Fruit fly (Drosophila melanogaster): ENCODE data around the gene CG42394.

Gene CG42394

dm6 chr3R:10884678-10885421 lies 35.2 kb downstream of the CG42394 start, which contains the start of gene CG14696 (continued):
- TF ChIP-seq wdn (GFP tag; IDR thresholded peaks at IDR 0.05) (no peak), hkb (optimal IDR thresholded peaks at IDR 0.05) (no peak), hkb (GFP tag; IDR thresholded peaks at IDR 0.05) (no peak), so (GFP tag; IDR thresholded peaks at IDR 0.05) (peak; percentile 15; the same call in 1 of the 3 replicates), gt (GFP tag; IDR thresholded peaks at IDR 0.05) (no peak), luna (GFP tag; optimal IDR thresholded peaks at IDR 0.05) (no peak), CG16779 (GFP tag; IDR thresholded peaks at IDR 0.05) (peak; percentile 52; the same call in 1 of the 2 replicates), Awh (GFP tag; IDR thresholded peaks at IDR 0.05) (0 out of 2 replicates have a peak, but pooled peaks have one; percentile 9), PHDP (tag; optimal IDR thresholded peaks at IDR 0.05) (no peak), trh (GFP tag; optimal IDR thresholded peaks at IDR 0.05) (no peak)

dm6 chr3R:10885422-10886081 lies 35.9 kb downstream of the CG42394 start, which contains the start of gene Leash:
Leash (plus strand) TSS chr3R:10885540.
- no peak for TF ChIP-seq dati (GFP tag; IDR thresholded peaks at IDR 0.05)
- no peak for TF ChIP-seq Mad (GFP tag; optimal IDR thresholded peaks at IDR 0.05)
- no peak for TF ChIP-seq lov (optimal IDR thresholded peaks at IDR 0.05)
- TF ChIP-seq lov (GFP tag; IDR thresholded peaks at IDR 0.05), result no peak
- TF ChIP-seq Ptx1 (GFP tag; IDR thresholded peaks at IDR 0.05), result no peak
- TF ChIP-seq Stat92E (GFP tag; optimal IDR thresholded peaks at IDR 0.05), result no peak
- TF ChIP-seq Optix (GFP tag; IDR thresholded peaks at IDR 0.05), result 0 out of 3 replicates have a peak, but pooled peaks have one; percentile 7
- TF ChIP-seq CG1647 (GFP tag; optimal IDR thresholded peaks at IDR 0.05), result no peak
- TF ChIP-seq pros (GFP tag; optimal IDR thresholded peaks at IDR 0.05), result no peak
- TF ChIP-seq CG2678 (tag; optimal IDR thresholded peaks at IDR 0.05), result no peak
- no peak for TF ChIP-seq Lim3 (GFP tag; IDR thresholded peaks at IDR 0.05)
- no peak for TF ChIP-seq CG8359 (GFP tag; optimal IDR thresholded peaks at IDR 0.05; ENCODE audit: borderline replicate concordance)
- TF ChIP-seq CG7987 (GFP tag; optimal IDR thresholded peaks at IDR 0.05), result no peak
- no peak for TF ChIP-seq CG11085 (GFP tag; IDR thresholded peaks at IDR 0.05)
- TF ChIP-seq HmgZ (tag; optimal IDR thresholded peaks at IDR 0.05), result peak; percentile 2
- TF ChIP-seq CG4328 (GFP tag; optimal IDR thresholded peaks at IDR 0.05), result no peak
- peak; percentile 62; the same call in 1 of the 3 replicates for TF ChIP-seq CG34224 (GFP tag; IDR thresholded peaks at IDR 0.05; ENCODE audit: partially characterized antibody)
- no peak for TF ChIP-seq Ada2b (GFP tag; IDR thresholded peaks at IDR 0.05)
- no peak for TF ChIP-seq Xrp1 (GFP tag; IDR thresholded peaks at IDR 0.05)
- TF ChIP-seq CG4424 (GFP tag; optimal IDR thresholded peaks at IDR 0.05), result no peak
- TF ChIP-seq chinmo (GFP tag; IDR thresholded peaks at IDR 0.05; ENCODE audit: partially characterized antibody), result peak; percentile 69; the same call in 2 of the 4 replicates
- TF ChIP-seq sim (GFP tag; IDR thresholded peaks at IDR 0.05), result no peak
- peak; percentile 10 for TF ChIP-seq Fer1 (GFP tag; optimal IDR thresholded peaks at IDR 0.05)
- peak; percentile 35 for TF ChIP-seq CG2116 (GFP tag; optimal IDR thresholded peaks at IDR 0.05)
- TF ChIP-seq CG4360 (GFP tag; IDR thresholded peaks at IDR 0.05), result peak; percentile 73
- TF ChIP-seq NFAT (GFP tag; IDR thresholded peaks at IDR 0.05), result no peak
- no peak for TF ChIP-seq al (GFP tag; IDR thresholded peaks at IDR 0.05)
- no peak for TF ChIP-seq CG9727 (GFP tag; optimal IDR thresholded peaks at IDR 0.05)
- TF ChIP-seq CG2129 (GFP tag; IDR thresholded peaks at IDR 0.05; ENCODE audit: partially characterized antibody), result 0 out of 2 replicates have a peak, but pooled peaks have one; percentile 16
- no peak for TF ChIP-seq pfk (GFP tag; optimal IDR thresholded peaks at IDR 0.05)
- peak; percentile 67 for TF ChIP-seq bbx (GFP tag; IDR thresholded peaks at IDR 0.05; ENCODE audit: partially characterized antibody)
- TF ChIP-seq CG11696 (GFP tag; IDR thresholded peaks at IDR 0.05), result no peak
- TF ChIP-seq ERR (GFP tag; optimal IDR thresholded peaks at IDR 0.05), result no peak
- no peak for TF ChIP-seq CG8765 (GFP tag; IDR thresholded peaks at IDR 0.05)
- TF ChIP-seq CG8478 (optimal IDR thresholded peaks at IDR 0.05), result no peak
- no peak for TF ChIP-seq CG14860 (GFP tag; IDR thresholded peaks at IDR 0.05; ENCODE audit: partially characterized antibody)
- TF ChIP-seq bsh (GFP tag; optimal IDR thresholded peaks at IDR 0.05), result peak in 1 of 2 experiments; percentile 7
- TF ChIP-seq CG8944 (GFP tag; optimal IDR thresholded peaks at IDR 0.05), result no peak

Data from whole organism, embryonic.